Worm (Caenorhabditis elegans) whole organism, L3 larva: Measurements from ENCODE around the gene ZK380.4.

Experiments used
- daf-12 ChIP-seq: fragments of 150-350 bp; optimal IDR thresholded peaks from 2 replicates; lab custom pipeline; 2014; ENCODE audit warnings: missing biosample characterization, missing genetic modification reagents, missing genetic modification characterization
- skn-1 ChIP-seq: fragments of 150-350 bp; optimal IDR thresholded peaks from 2 replicates; lab custom pipeline; 2014; ENCODE audit warnings: missing biosample characterization, missing genetic modification characterization

ce11 chrX:1664925-1665324 is 13.1 kb upstream of the ZK380.4 start, which contains the start of gene R09H3.2:
- TF ChIP-seq skn-1 = no peak
- TF ChIP-seq daf-12 (tag; lab: Kevin White, UChicago) = no peak
